Worm (Caenorhabditis elegans) whole organism, dauer: ENCODE measurements around the gene sea-2.

Source experiments
- unc-62 ChIP-seq: sonication (generic microtip); optimal IDR thresholded peaks from 2 replicates; lab custom pipeline; 2017; ENCODE audit warnings: missing biosample characterization, missing genetic modification reagents, missing genetic modification characterization

The sea-2 gene

DNA sequence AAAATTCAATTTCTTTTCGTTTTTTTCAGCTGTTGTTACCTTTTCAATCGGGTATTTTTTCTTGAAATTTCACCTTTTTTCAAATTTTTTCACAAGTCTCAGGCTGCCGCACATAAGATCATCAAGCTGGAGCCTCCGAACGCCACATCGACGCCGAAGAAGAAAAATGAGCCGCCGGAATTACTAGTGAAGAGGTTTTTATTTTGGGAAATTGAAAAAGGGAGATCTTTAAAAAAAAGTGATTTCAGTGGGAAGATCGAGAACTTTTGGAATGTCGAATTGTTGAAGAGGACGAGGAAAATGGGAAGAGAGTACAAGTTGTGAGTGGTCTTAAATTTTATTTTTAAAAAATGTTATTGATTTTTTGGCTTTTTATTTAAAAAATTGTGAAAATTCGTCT is at the start of gene sea-2:
sea-2 (plus strand) TSS at position 301 of the 400 bp plus-strand sequence.
- no peak for TF ChIP-seq unc-62 (GFP tag; lab: Kevin White, UChicago)

DNA sequence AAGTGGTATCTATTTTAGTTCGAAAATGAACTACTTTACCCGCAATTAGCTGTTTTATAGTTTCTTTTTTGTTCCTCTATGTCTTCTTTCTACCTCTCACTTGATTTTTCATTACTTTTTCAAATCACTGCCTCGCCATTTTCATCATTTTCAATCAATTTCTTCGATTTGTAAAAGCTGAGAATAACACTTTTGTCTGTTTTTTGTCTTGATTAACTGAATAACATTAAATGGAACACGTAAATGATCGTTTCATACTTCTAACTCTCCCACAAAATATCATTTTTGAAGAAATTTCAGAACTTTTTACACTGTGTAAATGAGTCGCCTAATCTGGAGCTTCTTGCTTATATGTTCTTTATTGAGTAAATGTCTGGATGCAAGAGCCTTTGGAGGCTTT is 49.1 kb upstream of the sea-2 start, which contains the start of gene F53C3.4:
F53C3.4 (plus strand) TSS at position 301 of the 400 bp plus-strand sequence.
- no peak for TF ChIP-seq unc-62 (GFP tag; lab: Kevin White, UChicago)

DNA sequence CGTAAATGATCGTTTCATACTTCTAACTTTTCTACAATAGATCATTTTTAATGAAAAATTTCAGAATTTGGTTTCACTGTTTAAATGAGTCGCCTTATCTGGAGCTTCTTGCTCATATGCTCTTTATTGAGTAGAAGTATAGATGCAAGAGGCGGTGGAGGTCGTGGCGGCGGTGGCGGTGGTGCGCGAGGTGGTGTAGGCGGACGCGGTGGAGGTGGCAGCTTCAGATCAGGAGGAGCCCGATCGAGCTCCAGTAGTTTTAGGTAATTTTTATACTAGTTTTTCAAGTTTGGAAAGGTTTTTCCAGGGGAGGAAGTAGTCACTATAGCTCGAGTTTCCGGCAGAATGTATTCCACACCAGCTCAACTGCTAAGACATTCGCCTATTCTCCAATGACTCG is 47.4 kb upstream of the sea-2 start, which contains the start of gene F53C3.3:
F53C3.3 (plus strand) TSS at position 59 of the 400 bp plus-strand sequence.
- TF ChIP-seq unc-62 (GFP tag; lab: Kevin White, UChicago), result no peak

DNA sequence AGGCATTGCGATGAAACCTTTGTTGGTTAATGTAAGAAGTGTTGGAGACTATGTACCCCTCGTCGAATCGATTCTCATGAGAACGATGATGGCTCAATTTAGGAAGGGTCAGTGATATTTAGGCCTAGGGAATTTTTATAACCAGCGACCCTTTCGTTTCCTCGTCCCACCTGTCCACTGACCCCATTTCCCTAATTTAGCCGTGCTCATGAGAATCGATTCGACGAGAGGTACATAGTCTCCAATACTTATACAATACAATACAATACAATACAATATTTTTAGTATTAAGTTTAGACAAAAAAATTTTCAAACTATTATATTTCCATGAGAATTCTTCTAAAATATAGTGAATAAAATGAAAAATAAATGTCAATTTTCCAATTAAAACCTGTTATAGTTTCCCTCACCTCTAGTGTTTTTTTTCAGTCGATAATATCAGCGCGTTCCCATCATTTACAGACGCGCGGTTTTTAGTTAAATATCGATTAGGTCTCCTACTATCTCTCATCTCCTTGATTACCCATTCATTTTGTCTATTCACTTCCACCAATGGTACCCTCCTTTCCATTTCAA is 43.5 kb upstream of the sea-2 start, which contains the start of the genes F53C3.11 and fbxb-103:
F53C3.11 (minus strand) TSS at position 101 of the 576 bp plus-strand sequence.
fbxb-103 (plus strand) TSS at position 526 of the 576 bp plus-strand sequence.
- no peak for TF ChIP-seq unc-62 (GFP tag; lab: Kevin White, UChicago)

DNA sequence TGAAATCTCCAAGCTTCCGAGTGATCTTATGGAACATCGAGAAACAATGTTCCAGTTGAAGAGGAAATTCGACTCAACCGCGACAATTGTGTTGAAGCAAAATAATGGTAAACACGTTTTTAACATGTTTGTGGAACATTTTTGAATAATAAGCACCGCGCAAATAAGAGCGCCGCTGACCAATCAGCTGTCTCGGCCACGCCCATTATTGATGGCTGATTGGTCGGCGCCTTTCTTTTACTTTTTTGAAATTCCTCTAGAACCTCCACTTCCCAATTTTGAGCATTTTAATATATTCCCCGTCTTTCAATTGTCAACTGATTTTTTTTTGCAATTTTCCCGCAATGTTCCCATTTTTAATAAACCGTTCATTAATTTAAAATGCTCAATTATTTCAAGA is 42.0 kb upstream of the sea-2 start:
- TF ChIP-seq unc-62 (GFP tag; lab: Kevin White, UChicago), result no peak

DNA sequence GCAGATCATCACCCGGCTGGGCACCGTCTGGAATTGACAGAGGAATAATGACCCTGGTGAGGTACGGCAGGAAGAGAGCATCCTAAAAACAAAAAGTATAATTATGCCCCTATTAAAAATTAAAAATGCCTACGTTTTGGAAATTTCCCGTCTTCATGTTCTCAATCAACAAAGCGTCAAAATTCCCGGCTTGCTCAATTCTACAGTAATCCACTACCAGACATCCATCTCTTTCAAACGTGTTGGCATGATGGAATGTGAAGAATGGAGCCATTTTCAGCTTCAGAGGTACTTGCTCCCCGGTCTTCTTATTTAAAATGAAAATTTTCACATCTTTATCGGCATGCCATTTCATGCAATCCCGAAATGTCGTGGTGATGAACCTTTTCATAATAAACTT is 40.9 kb upstream of the sea-2 start:
- no peak for TF ChIP-seq unc-62 (GFP tag; lab: Kevin White, UChicago)

DNA sequence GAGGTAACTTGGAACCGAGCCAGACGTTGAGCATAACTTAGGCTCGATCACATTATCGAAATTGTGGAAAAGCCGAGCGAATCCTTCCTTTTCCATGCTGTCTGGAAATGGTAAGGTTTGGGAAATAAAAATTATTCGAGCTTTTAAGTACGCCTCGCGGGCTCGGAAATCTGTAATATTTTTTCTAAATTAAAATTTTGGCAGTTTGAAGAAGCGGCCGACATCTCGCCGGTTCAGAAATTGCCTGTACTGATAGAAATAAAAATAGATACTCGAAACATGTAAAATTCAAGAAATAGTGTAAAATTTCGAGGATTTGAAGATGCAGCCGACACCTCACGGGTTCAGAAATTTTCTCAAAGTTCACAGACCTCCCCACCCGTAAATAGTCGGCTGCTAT is 39.4 kb upstream of the sea-2 start, which contains the start of gene bcmo-2:
bcmo-2 (minus strand) TSS at position 101 of the 400 bp plus-strand sequence.
- TF ChIP-seq unc-62 (GFP tag; lab: Kevin White, UChicago), result no peak

DNA sequence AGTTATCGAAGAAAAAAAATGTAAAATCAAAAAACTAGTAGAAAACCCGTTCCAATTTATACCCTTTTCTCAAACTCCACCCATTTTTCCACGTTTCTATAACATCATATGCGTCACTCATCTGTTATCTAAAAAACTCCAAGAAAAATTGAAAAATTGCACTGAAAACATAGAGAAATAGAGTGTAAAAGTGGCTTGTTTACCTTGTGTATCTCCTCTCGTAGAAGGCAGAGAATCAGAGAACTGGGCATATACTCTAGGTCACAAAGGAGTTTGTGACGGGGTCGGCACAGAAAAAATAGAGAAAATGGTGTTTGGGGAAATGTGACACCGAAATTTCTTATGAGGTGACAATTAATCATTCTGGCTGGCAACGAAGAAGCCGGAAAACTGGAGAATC is 38.9 kb upstream of the sea-2 start:
- no peak for TF ChIP-seq unc-62 (GFP tag; lab: Kevin White, UChicago)

DNA sequence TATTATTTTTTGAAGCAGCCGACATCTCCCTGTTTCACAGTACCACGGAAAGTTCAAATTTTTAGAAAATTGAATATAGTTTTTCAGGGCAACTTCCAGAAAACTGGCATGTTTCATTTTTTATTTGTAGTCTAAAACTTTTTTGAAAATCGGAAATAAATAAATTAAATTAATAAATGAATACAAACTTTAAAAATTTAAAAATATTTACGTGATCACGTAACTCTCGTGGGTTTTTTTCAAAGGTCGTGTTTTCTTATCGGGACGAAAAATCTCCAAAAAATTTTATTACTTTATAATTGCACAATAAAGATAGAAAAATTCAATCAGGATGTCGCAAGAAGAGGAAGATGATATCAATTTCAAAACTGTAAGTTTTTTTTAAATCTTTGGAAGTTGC is 38.5 kb upstream of the sea-2 start, which contains the start of gene F53C3.1:
F53C3.1 (plus strand) TSS at position 301 of the 400 bp plus-strand sequence.
- TF ChIP-seq unc-62 (GFP tag; lab: Kevin White, UChicago), result no peak

DNA sequence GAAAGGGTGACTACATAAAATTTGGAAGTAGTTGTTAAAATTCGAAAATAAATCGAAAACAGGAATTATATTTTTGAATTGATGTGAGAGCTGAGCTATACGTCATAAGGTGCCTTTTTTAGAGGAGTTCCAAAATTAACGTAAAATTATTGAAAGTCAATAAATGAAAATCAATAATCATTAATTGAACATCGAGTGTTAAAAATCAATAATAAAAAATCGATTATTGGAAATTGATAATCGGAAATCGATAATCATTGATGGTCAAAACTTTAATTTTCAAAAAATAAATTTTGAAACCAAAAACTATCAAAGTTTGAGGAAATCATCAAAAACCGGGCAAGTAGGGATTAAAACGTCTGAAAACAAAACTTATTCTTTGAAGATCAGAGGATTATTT is 36.5 kb upstream of the sea-2 start:
- TF ChIP-seq unc-62 (GFP tag; lab: Kevin White, UChicago), result no peak

DNA sequence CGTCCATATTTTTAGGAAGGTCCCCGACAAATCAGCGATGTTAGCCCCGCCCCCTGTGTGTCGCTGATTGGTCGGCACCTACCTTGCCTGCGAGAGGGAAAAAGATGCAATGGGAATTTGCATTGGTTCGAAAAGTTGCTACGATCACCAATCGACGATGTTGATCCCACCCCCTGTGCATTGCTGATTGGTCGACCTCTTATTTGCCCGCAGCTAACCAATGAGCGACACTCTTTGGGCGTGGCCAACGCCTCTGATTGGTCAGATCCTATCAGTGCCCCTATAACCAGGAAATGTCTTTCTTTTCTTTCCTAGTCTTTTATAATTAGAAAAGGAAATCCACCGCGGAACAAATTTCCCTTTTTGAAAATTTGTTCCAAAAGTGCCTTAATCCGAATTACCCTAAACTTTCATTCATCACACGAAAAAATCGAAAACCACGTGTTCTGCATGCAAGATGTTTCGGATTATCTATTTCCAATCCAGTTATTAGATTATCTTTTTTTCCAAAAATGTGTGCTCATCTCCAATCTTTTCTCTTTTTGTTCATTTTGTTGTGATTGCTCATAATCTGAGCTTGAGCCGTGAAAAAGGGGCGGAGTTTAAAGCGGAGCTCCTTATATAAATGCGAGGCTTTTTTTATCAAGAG is 32.1 kb upstream of the sea-2 start:
- no peak for TF ChIP-seq unc-62 (GFP tag; lab: Kevin White, UChicago)

DNA sequence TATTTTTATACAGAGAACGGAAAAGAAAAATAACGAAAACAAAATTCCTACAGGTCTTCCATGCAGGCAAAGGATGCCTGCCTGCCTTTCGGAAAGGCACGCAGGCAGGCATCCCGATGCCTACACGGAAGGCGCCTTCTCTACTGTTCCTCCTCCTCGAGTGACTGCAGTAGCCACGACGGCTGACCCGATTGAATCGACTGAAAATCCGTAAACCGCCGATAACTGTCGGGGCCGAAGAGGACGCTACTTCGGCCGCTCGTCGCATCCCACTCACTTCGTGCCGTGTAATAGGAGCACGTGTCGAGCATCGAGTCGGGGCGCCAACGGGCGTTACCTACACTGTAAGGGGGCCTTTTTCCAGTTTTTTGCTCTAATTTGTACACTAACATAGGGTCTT is 29.6 kb upstream of the sea-2 start:
- TF ChIP-seq unc-62 (GFP tag; lab: Kevin White, UChicago), result no peak

DNA sequence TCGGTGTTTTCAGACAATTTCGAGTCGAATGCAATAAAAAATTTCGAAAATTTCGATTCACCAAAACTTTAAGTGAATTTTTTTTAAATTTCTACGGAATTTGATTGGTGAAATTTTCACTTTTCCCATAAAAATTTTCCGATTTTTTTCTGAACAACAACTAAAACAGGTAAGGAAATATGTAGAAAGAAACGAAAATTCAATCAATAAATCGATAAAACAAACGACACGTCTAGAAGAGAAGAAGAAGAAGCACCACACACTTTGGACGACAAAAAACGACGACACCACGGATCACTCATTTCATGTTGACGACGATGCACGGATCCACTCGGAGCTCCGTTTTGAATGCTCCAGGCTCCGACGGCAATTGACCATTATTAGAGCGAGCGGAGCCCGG is 27.5 kb upstream of the sea-2 start:
- no peak for TF ChIP-seq unc-62 (GFP tag; lab: Kevin White, UChicago)

DNA sequence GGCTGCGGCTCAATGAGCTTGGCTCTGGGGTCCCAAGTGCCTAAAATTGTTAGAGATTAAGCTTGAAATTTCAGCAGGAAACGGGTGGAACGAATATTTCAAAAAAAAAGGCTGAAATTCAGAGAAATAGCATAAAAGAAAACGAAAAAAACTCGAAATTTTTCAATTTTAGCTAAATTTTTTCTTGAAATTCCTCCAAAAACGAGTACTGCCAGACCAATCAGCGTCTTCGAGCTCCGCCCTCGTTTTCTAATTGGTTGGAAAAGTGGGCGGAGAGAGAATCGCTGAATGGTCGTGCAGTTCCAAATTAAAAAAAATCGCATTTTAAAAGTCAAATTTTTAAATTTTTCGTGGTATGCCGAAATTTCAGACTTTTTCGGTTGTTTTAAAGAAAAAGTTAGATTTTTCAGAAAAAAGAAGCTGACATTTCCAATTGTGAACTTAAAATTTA is 22.2 kb upstream of the sea-2 start, which contains the start of gene plpp-1.1:
plpp-1.1 (minus strand) TSS at position 51 of the 451 bp plus-strand sequence.
- TF ChIP-seq unc-62 (GFP tag; lab: Kevin White, UChicago), result no peak

DNA sequence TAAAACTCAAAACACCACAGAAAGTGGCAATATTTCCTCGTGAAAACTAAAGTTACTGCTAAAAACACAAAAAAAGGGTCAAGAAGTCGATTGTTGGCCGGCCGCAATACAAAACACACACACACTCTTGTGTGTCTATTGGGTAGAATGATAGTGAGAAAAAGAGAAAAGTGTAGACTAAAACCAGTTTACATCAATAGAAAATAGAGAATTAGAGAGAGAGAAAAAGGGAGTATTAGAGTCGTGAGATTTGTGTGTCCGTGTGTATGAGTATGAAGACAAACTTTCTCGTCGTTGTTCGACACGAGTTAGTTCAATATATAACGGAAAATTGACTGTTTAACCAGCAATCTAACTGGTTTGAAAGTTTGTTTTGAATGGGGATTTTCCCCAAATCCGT is 20.7 kb upstream of the sea-2 start:
- TF ChIP-seq unc-62 (GFP tag; lab: Kevin White, UChicago), result no peak

DNA sequence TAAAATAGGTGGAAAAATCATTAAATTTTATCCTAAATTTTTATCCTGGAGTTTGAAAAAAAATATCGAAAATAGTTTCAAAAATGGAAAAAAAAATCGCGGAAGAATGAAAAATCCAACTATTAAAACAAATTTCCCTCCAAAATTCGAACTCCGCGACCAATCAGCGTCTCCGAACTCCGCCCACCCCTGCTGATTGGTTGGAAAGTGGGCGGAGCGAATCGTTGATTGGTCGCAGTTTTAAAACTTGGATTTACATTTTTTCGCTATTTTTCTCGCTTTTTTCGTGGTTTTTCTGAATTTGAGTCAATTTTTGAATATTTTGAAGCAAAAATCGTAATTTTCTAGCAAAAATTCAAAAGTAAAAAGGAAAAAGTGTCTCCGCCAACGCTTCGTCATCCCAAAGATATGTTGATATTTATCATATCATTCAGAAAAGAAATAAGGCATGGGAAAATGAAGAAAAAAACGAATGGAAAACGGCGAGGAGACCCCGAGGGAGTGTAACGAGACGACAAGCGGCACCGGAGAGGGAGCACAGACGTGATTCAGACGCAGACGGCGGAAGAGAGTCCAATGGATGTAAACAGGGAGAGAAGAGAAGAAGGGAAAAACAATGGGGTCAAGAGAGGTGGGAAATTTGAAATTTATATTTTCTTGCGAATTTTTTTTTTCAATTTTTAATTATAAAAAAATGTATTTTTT is 19.5 kb upstream of the sea-2 start:
- no peak for TF ChIP-seq unc-62 (GFP tag; lab: Kevin White, UChicago)
